Worm (Caenorhabditis elegans): ENCODE results near the gene sek-6.

Gene sek-6

DNA sequence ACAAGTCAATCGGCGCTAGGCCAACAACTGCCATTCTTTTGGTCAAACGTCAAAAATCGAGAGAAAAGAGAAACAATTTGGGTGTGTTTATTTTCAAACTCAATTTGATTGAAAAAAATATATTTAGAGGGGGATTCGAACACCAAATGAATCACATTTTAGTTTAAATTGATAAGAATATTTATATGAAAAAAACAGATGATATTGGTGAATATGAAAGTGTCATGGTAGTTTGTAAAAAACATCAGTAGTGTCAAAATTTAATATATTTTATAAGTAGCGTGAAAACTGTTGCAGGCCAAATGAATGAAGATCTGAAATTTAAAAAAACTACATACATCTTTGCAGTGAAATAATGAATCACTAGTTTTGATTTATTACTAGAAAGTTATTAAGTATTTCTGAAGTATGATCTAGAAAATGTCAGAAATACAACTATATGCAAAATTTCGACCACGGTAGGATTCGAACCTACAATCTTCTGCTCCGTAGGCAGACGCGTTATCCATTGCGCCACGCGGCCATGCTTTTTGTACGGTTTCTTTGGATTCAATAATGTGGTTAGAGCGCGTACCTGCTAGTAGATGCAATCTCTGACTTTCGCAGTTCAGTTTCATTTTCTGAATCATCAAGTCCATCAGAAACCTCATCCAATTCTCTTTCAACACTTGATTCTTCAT lies 12.8 kb upstream of the sek-6 start, which contains the start of gene F19C6.4:
Gene F19C6.4 (minus strand): TSS at position 51 of the 680 bp plus-strand sequence.
- peak; percentile 25 for TF ChIP-seq nhr-25 (tag; optimal IDR thresholded peaks at IDR 0.05)
- no peak for TF ChIP-seq mdl-1 (tag; optimal IDR thresholded peaks at IDR 0.05)
- TF ChIP-seq nhr-43 (tag; optimal IDR thresholded peaks at IDR 0.05; ENCODE audit: poor library complexity, severe bottlenecking): peak; percentile 31
- TF ChIP-seq zag-1 (tag; optimal IDR thresholded peaks at IDR 0.05): no peak
- peak; percentile 12 for TF ChIP-seq elt-2 (tag; optimal IDR thresholded peaks at IDR 0.05)
- no peak for TF ChIP-seq lin-15B (tag; optimal IDR thresholded peaks at IDR 0.05)
- no peak for TF ChIP-seq skn-1 (tag; optimal IDR thresholded peaks at IDR 0.05)
- TF ChIP-seq nhr-23 (tag; optimal IDR thresholded peaks at IDR 0.05): no peak
- TF ChIP-seq R02D3.7 (tag; optimal IDR thresholded peaks at IDR 0.05): no peak
- TF ChIP-seq lsy-12 (tag; optimal IDR thresholded peaks at IDR 0.05): peak; percentile 49
- TF ChIP-seq pqm-1 (tag; optimal IDR thresholded peaks at IDR 0.05): peak; percentile 22
- no peak for TF ChIP-seq snpc-4 (tag; optimal IDR thresholded peaks at IDR 0.05)

DNA sequence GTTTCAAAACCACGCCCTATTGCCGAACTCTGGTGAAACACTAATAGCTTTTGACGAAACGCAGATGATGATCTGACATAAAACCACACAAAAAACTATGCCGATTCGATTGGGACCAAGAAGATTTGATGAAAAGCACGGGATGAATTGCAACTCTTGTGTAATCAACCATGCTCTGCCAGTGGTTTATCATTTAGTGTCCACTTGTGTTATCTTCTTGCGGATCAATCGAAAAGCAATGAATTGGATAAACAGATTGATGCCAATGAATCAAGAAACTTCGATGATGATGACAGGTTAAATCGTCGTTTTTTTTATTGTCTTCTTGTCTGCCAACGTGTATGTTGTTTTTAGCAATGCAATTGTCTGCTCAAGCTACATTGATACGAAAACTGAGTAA lies 8.9 kb upstream of the sek-6 start, which contains the start of gene F42G10.1:
Gene F42G10.1 (minus strand): TSS at position 151 of the 400 bp plus-strand sequence.
- no peak for TF ChIP-seq mdl-1 (tag; optimal IDR thresholded peaks at IDR 0.05)
- no peak for TF ChIP-seq elt-3 (tag; optimal IDR thresholded peaks at IDR 0.05)
- TF ChIP-seq mml-1 (tag; optimal IDR thresholded peaks at IDR 0.05): no peak
- peak; percentile 6 for TF ChIP-seq nfya-1 (tag; optimal IDR thresholded peaks at IDR 0.05; ENCODE audit: insufficient read depth)
- TF ChIP-seq pqm-1 (tag; optimal IDR thresholded peaks at IDR 0.05): no peak
- TF ChIP-seq aly-2 (tag; optimal IDR thresholded peaks at IDR 0.05): no peak
- TF ChIP-seq elt-1 (tag; optimal IDR thresholded peaks at IDR 0.05): no peak
- peak; percentile 69 for TF ChIP-seq lin-39 (tag; optimal IDR thresholded peaks at IDR 0.05)
- no peak for TF ChIP-seq ztf-4 (tag; optimal IDR thresholded peaks at IDR 0.05)
- TF ChIP-seq ZK546.5 (tag; optimal IDR thresholded peaks at IDR 0.05): no peak
- no peak for TF ChIP-seq nhr-25 (tag; optimal IDR thresholded peaks at IDR 0.05)
- TF ChIP-seq egl-5 (tag; optimal IDR thresholded peaks at IDR 0.05): peak; percentile 89
- TF ChIP-seq nhr-77 (tag; optimal IDR thresholded peaks at IDR 0.05): no peak
- no peak for TF ChIP-seq sea-2 (GFP tag; optimal IDR thresholded peaks at IDR 0.05)
- TF ChIP-seq ceh-16 (tag; optimal IDR thresholded peaks at IDR 0.05): no peak
- no peak for TF ChIP-seq nhr-12 (tag; optimal IDR thresholded peaks at IDR 0.05)
- no peak for TF ChIP-seq ama-1 (optimal IDR thresholded peaks at IDR 0.05)
- no peak for TF ChIP-seq skn-1 (tag; optimal IDR thresholded peaks at IDR 0.05)
- TF ChIP-seq lin-15B (tag; optimal IDR thresholded peaks at IDR 0.05): no peak
- no peak for TF ChIP-seq R02D3.7 (tag; optimal IDR thresholded peaks at IDR 0.05)
- TF ChIP-seq ceh-28 (tag; optimal IDR thresholded peaks at IDR 0.05): no peak
- no peak for TF ChIP-seq lsy-12 (tag; optimal IDR thresholded peaks at IDR 0.05)
- no peak for TF ChIP-seq zag-1 (tag; optimal IDR thresholded peaks at IDR 0.05)
- TF ChIP-seq fos-1 (tag; optimal IDR thresholded peaks at IDR 0.05): no peak
- no peak for TF ChIP-seq nhr-28 (tag; optimal IDR thresholded peaks at IDR 0.05)

DNA sequence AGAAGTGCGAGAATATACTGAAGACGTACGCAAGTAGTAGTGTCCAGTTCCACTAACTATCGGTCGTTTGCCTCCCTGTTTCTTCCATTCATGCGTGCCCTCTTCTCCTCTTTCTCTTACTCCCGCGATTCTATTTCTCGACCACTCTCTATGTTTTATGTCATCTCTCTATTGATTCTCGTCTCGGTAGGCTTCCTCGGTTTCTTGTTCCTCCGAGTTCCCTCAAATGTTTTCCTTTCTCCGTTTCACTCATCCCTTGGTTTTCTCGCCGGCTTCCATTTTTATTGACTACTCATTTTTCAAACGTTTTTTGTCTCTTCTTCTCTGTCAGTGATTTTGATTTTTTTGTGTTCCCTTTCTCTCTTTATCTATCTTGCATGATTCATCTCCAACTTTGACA lies 4.6 kb upstream of the sek-6 start:
- TF ChIP-seq ceh-9 (tag; optimal IDR thresholded peaks at IDR 0.05) (no peak), nhr-76 (tag; optimal IDR thresholded peaks at IDR 0.05) (no peak), ceh-28 (tag; optimal IDR thresholded peaks at IDR 0.05) (peak; percentile 67), ztf-11 (tag; optimal IDR thresholded peaks at IDR 0.05) (no peak), nhr-12 (tag; optimal IDR thresholded peaks at IDR 0.05) (no peak), egl-5 (tag; optimal IDR thresholded peaks at IDR 0.05) (peak; percentile 45), pha-4 (tag; optimal IDR thresholded peaks at IDR 0.05) (peak; percentile 79), nhr-23 (tag; optimal IDR thresholded peaks at IDR 0.05) (peak; percentile 54), nfya-1 (tag; optimal IDR thresholded peaks at IDR 0.05; ENCODE audit: insufficient read depth) (peak; percentile 60), lin-39 (tag; optimal IDR thresholded peaks at IDR 0.05) (peak; percentile 49), hmg-11 (tag; optimal IDR thresholded peaks at IDR 0.05) (peak; percentile 49), fkh-10 (GFP tag; optimal IDR thresholded peaks at IDR 0.05) (no peak), snpc-4 (tag; optimal IDR thresholded peaks at IDR 0.05) (peak; percentile 48), elt-1 (tag; optimal IDR thresholded peaks at IDR 0.05) (peak; percentile 22), nhr-25 (tag; optimal IDR thresholded peaks at IDR 0.05) (peak; percentile 30), lsy-12 (tag; optimal IDR thresholded peaks at IDR 0.05) (peak; percentile 48), zag-1 (tag; optimal IDR thresholded peaks at IDR 0.05) (no peak), egl-27 (tag; optimal IDR thresholded peaks at IDR 0.05) (peak; percentile 9), ZK546.5 (tag; optimal IDR thresholded peaks at IDR 0.05) (no peak), elt-2 (tag; optimal IDR thresholded peaks at IDR 0.05) (peak; percentile 4)

Measured in whole organism, L3 larva.